Fruit fly (Drosophila melanogaster): ENCODE results near the gene CG5390.

CG5390 gene

dm6 chr2L:10306518-10307260 is at the start of gene CG5390, which contains the start of gene CG4968:
TSS of gene CG5390 (minus strand) at chr2L:10306594.
TSS of gene CG4968 (plus strand) at chr2L:10306922.
- TF ChIP-seq Snoo (tag; optimal IDR thresholded peaks at IDR 0.05) (peak; percentile 68), Pif1B (GFP tag; optimal IDR thresholded peaks at IDR 0.05) (peak; percentile 71), Pif1A (GFP tag; optimal IDR thresholded peaks at IDR 0.05) (no peak), CG12605 (GFP tag; IDR thresholded peaks at IDR 0.05) (no peak; the same call in none of the 2 replicates), CG17806 (tag; optimal IDR thresholded peaks at IDR 0.05) (peak; percentile 79), CG14655 (GFP tag; optimal IDR thresholded peaks at IDR 0.05) (no peak), CG8301 (tag; optimal IDR thresholded peaks at IDR 0.05) (peak; percentile 70), CG4496 (GFP tag; IDR thresholded peaks at IDR 0.05) (peak; percentile 78; the same call in 2 of the 3 replicates), rn (GFP tag; IDR thresholded peaks at IDR 0.05) (peak; percentile 55; the same call in 1 of the 2 replicates), CG13204 (GFP tag; optimal IDR thresholded peaks at IDR 0.05) (no peak), CG34367 (tag; optimal IDR thresholded peaks at IDR 0.05) (peak; percentile 69), Ets98B (GFP tag; IDR thresholded peaks at IDR 0.05) (peak; percentile 81; the same call in 1 of the 2 replicates), CG9948 (tag; optimal IDR thresholded peaks at IDR 0.05) (peak; percentile 67), CG8159 (tag; optimal IDR thresholded peaks at IDR 0.05) (no peak), D1 (tag; optimal IDR thresholded peaks at IDR 0.05) (no peak), EcR (GFP tag; optimal IDR thresholded peaks at IDR 0.05) (peak; percentile 2), fd96Ca (GFP tag; IDR thresholded peaks at IDR 0.05) (no peak), CG15710 (tag; optimal IDR thresholded peaks at IDR 0.05) (peak; percentile 81), CG32121 (GFP tag; IDR thresholded peaks at IDR 0.05) (peak; percentile 87), gl (tag; optimal IDR thresholded peaks at IDR 0.05) (peak; percentile 29), CG10348 (GFP tag; IDR thresholded peaks at IDR 0.05) (no peak)

- TF ChIP-seq rn (GFP tag; IDR thresholded peaks at IDR 0.05) (no peak), D1 (tag; optimal IDR thresholded peaks at IDR 0.05) (no peak), gl (tag; optimal IDR thresholded peaks at IDR 0.05) (no peak), CG17806 (tag; optimal IDR thresholded peaks at IDR 0.05) (no peak), CG8301 (tag; optimal IDR thresholded peaks at IDR 0.05) (no peak), CG34367 (tag; optimal IDR thresholded peaks at IDR 0.05) (no peak), CG13204 (GFP tag; optimal IDR thresholded peaks at IDR 0.05) (no peak), Snoo (tag; optimal IDR thresholded peaks at IDR 0.05) (no peak), CG10348 (GFP tag; IDR thresholded peaks at IDR 0.05) (no peak), CG4496 (GFP tag; IDR thresholded peaks at IDR 0.05) (no peak), CG15710 (tag; optimal IDR thresholded peaks at IDR 0.05) (no peak), CG12605 (GFP tag; IDR thresholded peaks at IDR 0.05) (no peak), Ets98B (GFP tag; IDR thresholded peaks at IDR 0.05) (no peak)
Measured at dm6 chr2L:10353871-10354270, 47.5 kb upstream of the CG5390 start, which contains the start of gene CG34367. TSS of gene CG34367 (minus strand) at chr2L:10353905.

- TF ChIP-seq CG32121 (GFP tag; IDR thresholded peaks at IDR 0.05), result no peak
- no peak for TF ChIP-seq D1 (tag; optimal IDR thresholded peaks at IDR 0.05)
- no peak for TF ChIP-seq Pif1A (GFP tag; optimal IDR thresholded peaks at IDR 0.05)
- no peak for TF ChIP-seq fd96Ca (GFP tag; IDR thresholded peaks at IDR 0.05)
- TF ChIP-seq CG17806 (tag; optimal IDR thresholded peaks at IDR 0.05), result no peak
- no peak for TF ChIP-seq rn (GFP tag; IDR thresholded peaks at IDR 0.05)
- TF ChIP-seq CG4496 (GFP tag; IDR thresholded peaks at IDR 0.05), result no peak
- TF ChIP-seq CG15710 (tag; optimal IDR thresholded peaks at IDR 0.05), result no peak
- TF ChIP-seq CG10348 (GFP tag; IDR thresholded peaks at IDR 0.05), result no peak
- no peak for TF ChIP-seq CG12605 (GFP tag; IDR thresholded peaks at IDR 0.05)
- no peak for TF ChIP-seq CG8301 (tag; optimal IDR thresholded peaks at IDR 0.05)
Measured at dm6 chr2L:10351130-10351529, 44.7 kb upstream of the CG5390 start.

- no peak for TF ChIP-seq Snoo (tag; optimal IDR thresholded peaks at IDR 0.05)
- TF ChIP-seq D1 (tag; optimal IDR thresholded peaks at IDR 0.05), result no peak
- no peak for TF ChIP-seq CG8301 (tag; optimal IDR thresholded peaks at IDR 0.05)
- no peak for TF ChIP-seq CG17806 (tag; optimal IDR thresholded peaks at IDR 0.05)
- no peak for TF ChIP-seq CG32121 (GFP tag; IDR thresholded peaks at IDR 0.05)
- no peak for TF ChIP-seq CG8159 (tag; optimal IDR thresholded peaks at IDR 0.05)
- TF ChIP-seq CG14655 (GFP tag; optimal IDR thresholded peaks at IDR 0.05), result no peak
- TF ChIP-seq CG9948 (tag; optimal IDR thresholded peaks at IDR 0.05), result no peak
- TF ChIP-seq fd96Ca (GFP tag; IDR thresholded peaks at IDR 0.05), result no peak
- TF ChIP-seq CG15710 (tag; optimal IDR thresholded peaks at IDR 0.05), result no peak
- TF ChIP-seq Pif1A (GFP tag; optimal IDR thresholded peaks at IDR 0.05), result no peak
- no peak for TF ChIP-seq EcR (GFP tag; optimal IDR thresholded peaks at IDR 0.05)
- TF ChIP-seq Pif1B (GFP tag; optimal IDR thresholded peaks at IDR 0.05), result no peak
- TF ChIP-seq rn (GFP tag; IDR thresholded peaks at IDR 0.05), result no peak
Measured at dm6 chr2L:10344029-10344606, 37.7 kb upstream of the CG5390 start, which contains the start of gene Frmd5. TSS of gene Frmd5 (plus strand) at chr2L:10344442.

- TF ChIP-seq rn (GFP tag; IDR thresholded peaks at IDR 0.05) (no peak), CG4496 (GFP tag; IDR thresholded peaks at IDR 0.05) (no peak), CG34367 (tag; optimal IDR thresholded peaks at IDR 0.05) (no peak), Ets98B (GFP tag; IDR thresholded peaks at IDR 0.05) (no peak), EcR (GFP tag; optimal IDR thresholded peaks at IDR 0.05) (no peak), CG8301 (tag; optimal IDR thresholded peaks at IDR 0.05) (no peak), CG10348 (GFP tag; IDR thresholded peaks at IDR 0.05) (no peak), CG15710 (tag; optimal IDR thresholded peaks at IDR 0.05) (no peak), fd96Ca (GFP tag; IDR thresholded peaks at IDR 0.05) (no peak), D1 (tag; optimal IDR thresholded peaks at IDR 0.05) (no peak), CG12605 (GFP tag; IDR thresholded peaks at IDR 0.05) (no peak), CG13204 (GFP tag; optimal IDR thresholded peaks at IDR 0.05) (no peak)
Measured at dm6 chr2L:10342471-10342870, 36.1 kb upstream of the CG5390 start, which contains the start of gene Sps2. TSS of gene Sps2 (plus strand) at chr2L:10342594.
